Fruit fly (Drosophila melanogaster) whole organism, embryonic: ENCODE data around the gene CG33160.

ENCODE experiments used
- Adf1 ChIP-seq: fragments of 200-800 bp; sonication (Bioruptor generic); IDR thresholded peaks from 2 replicates; pipeline ENCODE4 v1.3.6; 2022; ENCODE audit warnings: missing biosample characterization, missing genetic modification characterization
- CG10543 ChIP-seq: fragments of 200-800 bp; sonication (Bioruptor generic); optimal IDR thresholded peaks from 3 replicates; lab custom pipeline; 2017; ENCODE audit warnings: missing biosample characterization, mild to moderate bottlenecking, missing genetic modification characterization, moderate library complexity
- CG11504 ChIP-seq: fragments of 200-800 bp; sonication (Bioruptor generic); optimal IDR thresholded peaks from 3 replicates; lab custom pipeline; 2019; ENCODE audit warnings: missing biosample characterization, mild to moderate bottlenecking, missing genetic modification characterization, moderate library complexity
- CG13296 ChIP-seq: fragments of 200-800 bp; sonication (Bioruptor generic); optimal IDR thresholded peaks from 3 replicates; lab custom pipeline; 2018; ENCODE audit warnings: missing biosample characterization, mild to moderate bottlenecking, missing genetic modification characterization
- CG1529 ChIP-seq: fragments of 200-800 bp; sonication (Bioruptor generic); optimal IDR thresholded peaks from 3 replicates; lab custom pipeline; 2018; ENCODE audit warnings: missing biosample characterization, missing genetic modification characterization
- CG1792 ChIP-seq: fragments of 200-800 bp; sonication (Bioruptor generic); optimal IDR thresholded peaks from 2 replicates; lab custom pipeline; 2016; ENCODE audit warnings: missing biosample characterization, missing genetic modification characterization
- CG2116 ChIP-seq: fragments of 200-800 bp; sonication (Bioruptor generic); optimal IDR thresholded peaks from 3 replicates; lab custom pipeline; 2018; ENCODE audit warnings: missing biosample characterization, mild to moderate bottlenecking, missing genetic modification characterization
- CG2712 ChIP-seq: fragments of 200-800 bp; optimal IDR thresholded peaks from 3 replicates; lab custom pipeline; 2019; ENCODE audit warnings: missing biosample characterization, mild to moderate bottlenecking, missing genetic modification characterization, moderate library complexity
- CG34376 ChIP-seq: fragments of 200-800 bp; sonication (Bioruptor generic); optimal IDR thresholded peaks from 2 replicates; lab custom pipeline; 2018; ENCODE audit warnings: missing biosample characterization, mild to moderate bottlenecking, missing genetic modification characterization
- CG4820 ChIP-seq: fragments of 200-800 bp; sonication (Bioruptor generic); optimal IDR thresholded peaks from 3 replicates; lab custom pipeline; 2016; ENCODE audit warnings: missing biosample characterization, missing genetic modification characterization
- CG6689 ChIP-seq: fragments of 200-800 bp; sonication (Bioruptor generic); IDR thresholded peaks from 2 replicates; pipeline ENCODE4 v1.3.6; 2022; ENCODE audit warnings: missing biosample characterization, missing genetic modification characterization
- CG7271 ChIP-seq: fragments of 200-800 bp; sonication (Bioruptor generic); optimal IDR thresholded peaks from 2 replicates; lab custom pipeline; 2018; ENCODE audit warnings: missing biosample characterization, mild to moderate bottlenecking, missing genetic modification characterization, moderate library complexity
- CG7556 ChIP-seq: fragments of 200-800 bp; sonication (Bioruptor generic); optimal IDR thresholded peaks from 2 replicates; lab custom pipeline; 2017; ENCODE audit warnings: missing biosample characterization, mild to moderate bottlenecking, missing genetic modification characterization
- CG8089 ChIP-seq: fragments of 200-800 bp; sonication (Bioruptor generic); optimal IDR thresholded peaks from 3 replicates; lab custom pipeline; 2016; ENCODE audit warnings: missing biosample characterization, missing genetic modification characterization
- CG8281 ChIP-seq: fragments of 200-800 bp; sonication (Bioruptor generic); optimal IDR thresholded peaks from 2 replicates; lab custom pipeline; 2018; ENCODE audit warnings: missing biosample characterization, mild to moderate bottlenecking, missing genetic modification characterization, moderate library complexity
- CG8359 ChIP-seq: fragments of 200-800 bp; sonication (Bioruptor generic); optimal IDR thresholded peaks from 2 replicates; lab custom pipeline; 2017; ENCODE audit warnings: missing biosample characterization, mild to moderate bottlenecking, missing genetic modification characterization, borderline replicate concordance
- CG8765 ChIP-seq: fragments of 200-800 bp; sonication (Bioruptor generic); IDR thresholded peaks from 2 replicates; pipeline ENCODE4 v1.3.6; 2022; ENCODE audit warnings: missing biosample characterization, missing genetic modification characterization
- CG9797 ChIP-seq: fragments of 200-800 bp; sonication (Bioruptor generic); optimal IDR thresholded peaks from 3 replicates; lab custom pipeline; 2018; ENCODE audit warnings: missing biosample characterization, mild to moderate bottlenecking, missing genetic modification characterization
- CG9932 ChIP-seq: fragments of 200-800 bp; sonication (Bioruptor generic); IDR thresholded peaks from 2 replicates; pipeline ENCODE4 v1.3.6; 2022; ENCODE audit warnings: missing biosample characterization, missing genetic modification characterization
- Camta ChIP-seq: fragments of 200-800 bp; sonication (Bioruptor generic); optimal IDR thresholded peaks from 2 replicates; lab custom pipeline; 2016; ENCODE audit warnings: missing biosample characterization, missing genetic modification characterization
- Dll ChIP-seq: fragments of 200-800 bp; sonication (Bioruptor generic); IDR thresholded peaks from 4 replicates; pipeline ENCODE4 v1.3.6; 2022; ENCODE audit warnings: missing biosample characterization, missing genetic modification characterization; ENCODE audit not compliant: partially characterized antibody
- Fer3 ChIP-seq: fragments of 200-800 bp; sonication (Bioruptor generic); optimal IDR thresholded peaks from 2 replicates; lab custom pipeline; 2018; ENCODE audit warnings: missing biosample characterization, mild to moderate bottlenecking, missing genetic modification characterization, moderate library complexity
- HmgZ ChIP-seq: fragments of 200-800 bp; sonication (Bioruptor generic); optimal IDR thresholded peaks from 2 replicates; lab custom pipeline; 2018; ENCODE audit warnings: missing biosample characterization, mild to moderate bottlenecking, missing genetic modification characterization
- Hr51 ChIP-seq, 2 experiments: fragments of 200-800 bp; sonication (Bioruptor generic); optimal IDR thresholded peaks; 2 replicates in 1 of 2; 3 replicates in 1 of 2; lab custom pipeline; 2016 to 2018; ENCODE audit warnings: missing biosample characterization in 2 of 2, missing genetic modification characterization in 2 of 2, mild to moderate bottlenecking in 1 of 2, moderate library complexity in 1 of 2
- Pdp1 ChIP-seq, 2 experiments: fragments of 200-800 bp; sonication (Bioruptor generic); optimal IDR thresholded peaks; 3 replicates each; lab custom pipeline; 2016; ENCODE audit warnings: missing biosample characterization in 2 of 2, missing genetic modification characterization in 2 of 2, mild to moderate bottlenecking in 1 of 2, moderate library complexity in 1 of 2
- Sox100B ChIP-seq: fragments of 200-800 bp; sonication (Bioruptor generic); optimal IDR thresholded peaks from 3 replicates; lab custom pipeline; 2018; ENCODE audit warnings: missing biosample characterization, mild to moderate bottlenecking, missing genetic modification characterization
- Ssrp ChIP-seq: fragments of 200-800 bp; sonication (Bioruptor generic); optimal IDR thresholded peaks from 2 replicates; lab custom pipeline; 2018; ENCODE audit warnings: missing biosample characterization, mild to moderate bottlenecking, missing genetic modification characterization, moderate library complexity
- ato ChIP-seq: fragments of 200-800 bp; sonication (Bioruptor generic); IDR thresholded peaks from 2 replicates; pipeline ENCODE4 v1.3.6; 2022; ENCODE audit warnings: missing biosample characterization, missing genetic modification characterization; ENCODE audit not compliant: partially characterized antibody
- bbx ChIP-seq: fragments of 200-800 bp; sonication (Bioruptor generic); IDR thresholded peaks from 2 replicates; pipeline ENCODE4 v1.3.6; 2022; ENCODE audit warnings: missing biosample characterization, missing genetic modification characterization; ENCODE audit not compliant: partially characterized antibody
- chinmo ChIP-seq: fragments of 200-800 bp; sonication (Bioruptor generic); IDR thresholded peaks from 4 replicates; pipeline ENCODE4 v1.3.6; 2022; ENCODE audit warnings: missing biosample characterization, missing genetic modification characterization; ENCODE audit not compliant: partially characterized antibody
- dmrt11E ChIP-seq: fragments of 200-800 bp; sonication (Bioruptor generic); optimal IDR thresholded peaks from 3 replicates; lab custom pipeline; 2018; ENCODE audit warnings: missing biosample characterization, mild to moderate bottlenecking, missing genetic modification characterization, moderate library complexity
- eyg ChIP-seq: fragments of 200-800 bp; sonication (Bioruptor generic); optimal IDR thresholded peaks from 3 replicates; lab custom pipeline; 2016; ENCODE audit warnings: missing biosample characterization, missing genetic modification characterization
- fd102C ChIP-seq: fragments of 200-800 bp; sonication (Bioruptor generic); optimal IDR thresholded peaks from 2 replicates; lab custom pipeline; 2018; ENCODE audit warnings: missing biosample characterization, mild to moderate bottlenecking, missing genetic modification characterization, moderate library complexity
- grn ChIP-seq: fragments of 200-800 bp; sonication (Bioruptor generic); optimal IDR thresholded peaks from 3 replicates; lab custom pipeline; 2017; ENCODE audit warnings: missing biosample characterization, missing genetic modification characterization
- gsb-n ChIP-seq: fragments of 200-800 bp; sonication (Bioruptor generic); optimal IDR thresholded peaks from 3 replicates; lab custom pipeline; 2018; ENCODE audit warnings: missing biosample characterization, mild to moderate bottlenecking, missing genetic modification characterization
- h ChIP-seq: fragments of >200 bp; optimal IDR thresholded peaks from 2 replicates; lab custom pipeline; 2017
- pfk ChIP-seq: fragments of 200-800 bp; sonication (Bioruptor generic); optimal IDR thresholded peaks from 2 replicates; lab custom pipeline; 2018; ENCODE audit warnings: missing biosample characterization, mild to moderate bottlenecking, missing genetic modification characterization, moderate library complexity
- phol ChIP-seq: fragments of 200-800 bp; sonication (Bioruptor generic); optimal IDR thresholded peaks from 3 replicates; lab custom pipeline; 2018; ENCODE audit warnings: missing biosample characterization, mild to moderate bottlenecking, missing genetic modification characterization, moderate library complexity
- pnt ChIP-seq: fragments of 200-800 bp; sonication (Bioruptor generic); optimal IDR thresholded peaks from 3 replicates; lab custom pipeline; 2016; ENCODE audit warnings: missing biosample characterization, missing genetic modification characterization
- pzg ChIP-seq: fragments of 200-800 bp; sonication (Bioruptor generic); optimal IDR thresholded peaks from 3 replicates; lab custom pipeline; 2018; ENCODE audit warnings: missing biosample characterization, mild to moderate bottlenecking, missing genetic modification characterization, moderate library complexity
- stwl ChIP-seq: fragments of 200-800 bp; sonication (Bioruptor generic); optimal IDR thresholded peaks from 3 replicates; lab custom pipeline; 2018; ENCODE audit warnings: missing biosample characterization, mild to moderate bottlenecking, missing genetic modification characterization, moderate library complexity
- sug ChIP-seq: fragments of 200-800 bp; optimal IDR thresholded peaks from 2 replicates; lab custom pipeline; 2019; ENCODE audit warnings: missing biosample characterization, mild to moderate bottlenecking, missing genetic modification characterization, moderate library complexity
- tap ChIP-seq: fragments of 200-800 bp; optimal IDR thresholded peaks from 3 replicates; lab custom pipeline; 2019; ENCODE audit warnings: missing biosample characterization, mild to moderate bottlenecking, missing genetic modification characterization, moderate library complexity
- tx ChIP-seq: fragments of 200-800 bp; sonication (Bioruptor generic); optimal IDR thresholded peaks from 2 replicates; lab custom pipeline; 2016; ENCODE audit warnings: missing biosample characterization, missing genetic modification characterization

Gene CG33160

dm6 chr3L:3159309-3160194, 46.6 kb downstream of the CG33160 start, which contains the start of the genes ND-30 and CG15812 (continued):
- 0 out of 2 replicates have a peak, but pooled peaks have one; percentile 5 for TF ChIP-seq CG6689
- no peak for TF ChIP-seq Sox100B (GFP tag; lab: Kevin White, UChicago)
- peak; percentile 46 for TF ChIP-seq stwl (tag; lab: Kevin White, UChicago)
- no peak for TF ChIP-seq CG13296
- peak; percentile 38 for TF ChIP-seq CG9797 (GFP tag; lab: Kevin White, UChicago)
- TF ChIP-seq Pdp1 (GFP tag; optimal IDR thresholded peaks at IDR 0.05; lab: Kevin White, UChicago): peak in 1 of 2 experiments; percentile 97
- TF ChIP-seq CG9932 (GFP tag; lab: Robert Waterston, UW): 0 out of 2 replicates have a peak, but pooled peaks have one; percentile 16
- TF ChIP-seq dmrt11E: peak; percentile 40
- peak; percentile 38 for TF ChIP-seq CG2712 (tag; lab: Kevin White, UChicago)
- TF ChIP-seq CG8281 (tag; lab: Kevin White, UChicago): peak; percentile 60
- no peak for TF ChIP-seq HmgZ
- TF ChIP-seq bbx (GFP tag; lab: Robert Waterston, UW): no peak
- peak; percentile 34 for TF ChIP-seq phol
- TF ChIP-seq tx: no peak
- TF ChIP-seq ato (GFP tag; lab: Robert Waterston, UW): 0 out of 2 replicates have a peak, but pooled peaks have one; percentile 30
- TF ChIP-seq grn (GFP tag; lab: Kevin White, UChicago): no peak
- TF ChIP-seq chinmo: 0 out of 4 replicates have a peak, but pooled peaks have one; percentile 29
- TF ChIP-seq CG34376 (GFP tag; lab: Kevin White, UChicago): no peak
- TF ChIP-seq CG1529 (GFP tag; lab: Kevin White, UChicago): no peak
- TF ChIP-seq CG7271 (tag; lab: Kevin White, UChicago): no peak
- TF ChIP-seq pfk (GFP tag; lab: Kevin White, UChicago): peak; percentile 94
- peak; percentile 10 for TF ChIP-seq Ssrp (tag; lab: Kevin White, UChicago)
- TF ChIP-seq CG11504 (tag; lab: Kevin White, UChicago): no peak
- TF ChIP-seq CG8089 (GFP tag; lab: Kevin White, UChicago): no peak
- TF ChIP-seq pzg: peak; percentile 35
- TF ChIP-seq Dll (GFP tag; lab: Robert Waterston, UW): 0 out of 4 replicates have a peak, but pooled peaks have one; percentile 14
- TF ChIP-seq sug (tag; lab: Kevin White, UChicago): peak; percentile 30

- TF ChIP-seq CG8765 (no peak), CG2116 (GFP tag; lab: Kevin White, UChicago) (no peak), eyg (GFP tag; lab: Kevin White, UChicago) (no peak), fd102C (GFP tag; lab: Kevin White, UChicago) (no peak), Camta (GFP tag; lab: Kevin White, UChicago) (no peak), h (lab: Kevin White, UChicago) (no peak), gsb-n (tag; lab: Kevin White, UChicago) (no peak), tap (tag; lab: Kevin White, UChicago) (no peak), CG10543 (no peak), CG1792 (GFP tag; lab: Kevin White, UChicago) (no peak), Hr51 (GFP tag; optimal IDR thresholded peaks at IDR 0.05; lab: Kevin White, UChicago) (no peak), CG4820 (GFP tag; lab: Kevin White, UChicago) (no peak), CG7556 (GFP tag; lab: Kevin White, UChicago) (no peak), CG8359 (GFP tag; lab: Kevin White, UChicago) (no peak), Fer3 (tag; lab: Kevin White, UChicago) (no peak), pnt (no peak), Adf1 (no peak)
Measured at dm6 chr3L:3157651-3158050, 48.5 kb downstream of the CG33160 start.
